Worm (Caenorhabditis elegans): ENCODE data around the gene C45G9.8.

DNA sequence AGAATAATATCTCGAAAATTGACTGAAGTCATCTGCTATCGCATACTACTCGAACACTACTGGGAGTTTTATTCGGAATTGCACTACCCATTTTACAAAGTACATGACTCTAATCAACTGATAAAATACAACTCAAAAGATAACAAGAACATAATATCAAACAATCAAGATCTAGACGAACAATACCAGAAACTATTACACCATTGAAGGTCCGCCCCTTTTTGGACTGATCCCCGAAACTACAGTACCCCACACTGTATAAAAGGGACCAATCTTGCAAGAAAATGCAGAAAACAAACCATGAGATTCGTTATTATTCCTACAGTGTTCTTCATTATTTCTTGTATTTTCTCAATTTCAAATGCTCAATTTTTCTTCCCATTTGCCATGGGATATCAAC is 41.1 kb upstream of the C45G9.8 start, which contains the start of gene F54D8.10:
- TF ChIP-seq T22C8.4 (GFP tag; IDR thresholded peaks at IDR 0.05) (no peak), flt-1 (GFP tag; IDR thresholded peaks at IDR 0.05) (no peak), ztf-23 (GFP tag; IDR thresholded peaks at IDR 0.05) (no peak), ztf-29 (GFP tag; IDR thresholded peaks at IDR 0.05) (no peak), med-1 (GFP tag; optimal IDR thresholded peaks at IDR 0.05; ENCODE audit: insufficient read depth) (no peak)

All from whole organism, midembryonic.